Worm (Caenorhabditis elegans): ENCODE data around the gene max-1.

max-1 gene

DNA sequence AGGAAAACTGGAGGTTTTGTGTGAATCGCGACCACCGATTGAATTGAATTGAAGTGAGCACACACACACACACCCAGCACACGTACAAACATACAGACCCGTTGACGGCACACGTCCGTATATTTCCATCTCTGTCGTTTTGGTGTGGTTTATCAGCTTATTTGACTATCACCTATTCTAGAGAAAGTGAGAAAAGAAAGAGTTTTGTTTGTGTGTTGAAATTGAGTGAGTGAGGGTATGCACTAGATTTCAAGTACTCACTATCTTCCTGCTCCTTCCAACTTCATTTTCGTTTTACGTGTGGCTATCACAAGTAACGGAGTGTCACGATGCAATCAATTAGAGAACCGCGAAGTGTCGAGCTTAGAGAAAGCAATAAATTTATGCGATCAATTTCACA lies 43.8 kb upstream of the max-1 start (continued):
- TF ChIP-seq efl-1 (optimal IDR thresholded peaks at IDR 0.05) (no peak), efl-1 (GFP tag; optimal IDR thresholded peaks at IDR 0.05 in 1 of 2) (peak in 1 of 2 experiments; percentile 12), aly-2 (tag; optimal IDR thresholded peaks at IDR 0.05) (no peak), F16B12.6 (tag; optimal IDR thresholded peaks at IDR 0.05) (no peak), snu-23 (GFP tag; optimal IDR thresholded peaks at IDR 0.05) (no peak), tlp-1 (tag; optimal IDR thresholded peaks at IDR 0.05) (no peak), lin-14 (GFP tag; optimal IDR thresholded peaks at IDR 0.05) (peak; percentile 6), ceh-8 (GFP tag; optimal IDR thresholded peaks at IDR 0.05) (no peak), lin-13 (GFP tag; optimal IDR thresholded peaks at IDR 0.05) (no peak), mab-9 (GFP tag; IDR thresholded peaks at IDR 0.05) (no peak), nhr-77 (tag; optimal IDR thresholded peaks at IDR 0.05) (no peak), ets-5 (GFP tag; IDR thresholded peaks at IDR 0.05) (no peak), mef-2 (tag; optimal IDR thresholded peaks at IDR 0.05) (no peak), isw-1 (GFP tag; IDR thresholded peaks at IDR 0.05) (no peak), fkh-10 (GFP tag; optimal IDR thresholded peaks at IDR 0.05) (no peak), pag-3 (tag; optimal IDR thresholded peaks at IDR 0.05; ENCODE audit: borderline replicate concordance, insufficient read depth) (no peak), zag-1 (tag; optimal IDR thresholded peaks at IDR 0.05) (no peak), elt-2 (tag; optimal IDR thresholded peaks at IDR 0.05) (peak; percentile 60), lin-35 (GFP tag; optimal IDR thresholded peaks at IDR 0.05) (peak in 1 of 2 experiments; percentile 34), ceh-63 (GFP tag; optimal IDR thresholded peaks at IDR 0.05) (no peak), Y116A8C.19 (tag; optimal IDR thresholded peaks at IDR 0.05; ENCODE audit: borderline replicate concordance) (no peak), blmp-1 (tag; optimal IDR thresholded peaks at IDR 0.05) (no peak), aha-1 (tag; optimal IDR thresholded peaks at IDR 0.05) (no peak), irx-1 (tag; optimal IDR thresholded peaks at IDR 0.05) (no peak), ceh-90 (tag; optimal IDR thresholded peaks at IDR 0.05) (no peak)

DNA sequence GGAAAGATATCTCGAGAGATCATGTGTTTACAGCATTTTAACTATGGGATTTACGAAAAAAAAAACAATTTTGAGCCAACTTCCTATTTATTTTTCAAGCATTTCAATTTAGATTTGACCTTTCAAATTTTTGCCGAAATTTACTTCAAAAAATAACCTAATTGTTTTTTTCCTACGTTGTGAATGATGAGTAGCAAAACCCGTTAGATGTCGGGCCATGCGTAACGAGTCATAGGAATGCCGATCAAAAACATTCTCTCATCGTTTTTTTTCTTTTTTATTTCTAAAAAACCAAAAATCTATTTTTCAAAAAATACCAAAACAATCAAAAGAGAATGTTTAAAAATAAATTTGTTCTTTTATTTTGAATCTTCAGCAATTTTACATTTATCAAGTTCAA lies 42.9 kb upstream of the max-1 start:
- no peak for TF ChIP-seq tlp-1 (tag; optimal IDR thresholded peaks at IDR 0.05)
- TF ChIP-seq elt-2 (tag; optimal IDR thresholded peaks at IDR 0.05): peak; percentile 14
- TF ChIP-seq ceh-88 (GFP tag; IDR thresholded peaks at IDR 0.05): no peak
- no peak for TF ChIP-seq mab-9 (GFP tag; IDR thresholded peaks at IDR 0.05)
- peak; percentile 26 for TF ChIP-seq nhr-19 (GFP tag; conservative IDR thresholded peaks at IDR 0.05)
- no peak for TF ChIP-seq jun-1 (tag; optimal IDR thresholded peaks at IDR 0.05)
- TF ChIP-seq efl-1 (optimal IDR thresholded peaks at IDR 0.05): peak in 1 of 2 experiments; percentile 2
- TF ChIP-seq efl-1 (GFP tag; optimal IDR thresholded peaks at IDR 0.05 in 1 of 2): no peak
- no peak for TF ChIP-seq grh-1 (GFP tag; IDR thresholded peaks at IDR 0.05)
- TF ChIP-seq nhr-85 (tag): peak; percentile 73
- peak; percentile 43 for TF ChIP-seq nhr-90 (tag; optimal IDR thresholded peaks at IDR 0.05; ENCODE audit: poor library complexity)
- TF ChIP-seq rnt-1 (tag; optimal IDR thresholded peaks at IDR 0.05): no peak
- TF ChIP-seq elt-3 (tag; optimal IDR thresholded peaks at IDR 0.05): no peak
- peak; percentile 96 for TF ChIP-seq snpc-4 (tag; optimal IDR thresholded peaks at IDR 0.05)
- no peak for TF ChIP-seq xbp-1 (tag; optimal IDR thresholded peaks at IDR 0.05)
- TF ChIP-seq snu-23 (GFP tag; optimal IDR thresholded peaks at IDR 0.05): peak; percentile 25

DNA sequence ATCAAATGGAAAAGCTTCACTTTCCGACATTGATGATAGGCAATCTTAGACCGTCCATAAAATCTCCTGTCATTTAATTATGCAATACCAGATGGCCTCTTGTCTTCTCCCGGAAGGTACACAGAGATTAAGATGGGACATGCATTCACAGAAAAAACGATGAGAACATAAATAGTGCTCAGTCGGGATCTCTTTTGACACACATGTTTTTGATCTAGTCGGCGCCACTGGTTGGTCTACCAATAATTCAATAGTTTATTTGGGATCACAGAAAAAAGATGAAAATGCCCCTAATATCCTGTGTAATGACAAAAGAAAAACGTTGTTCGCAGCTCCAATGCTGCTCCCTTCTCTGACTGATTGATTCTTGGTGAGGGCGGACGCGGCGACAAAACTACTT lies 41.0 kb upstream of the max-1 start:
- TF ChIP-seq snu-23 (GFP tag; optimal IDR thresholded peaks at IDR 0.05): no peak
- TF ChIP-seq lin-14 (GFP tag; optimal IDR thresholded peaks at IDR 0.05): peak; percentile 38
- TF ChIP-seq ceh-8 (GFP tag; optimal IDR thresholded peaks at IDR 0.05): no peak
- TF ChIP-seq nhr-12 (tag; optimal IDR thresholded peaks at IDR 0.05): no peak
- no peak for TF ChIP-seq Y116A8C.19 (tag; optimal IDR thresholded peaks at IDR 0.05; ENCODE audit: borderline replicate concordance)
- peak; percentile 56 for TF ChIP-seq fkh-4 (tag; optimal IDR thresholded peaks at IDR 0.05; ENCODE audit: borderline replicate concordance)
- TF ChIP-seq nhr-77 (tag; optimal IDR thresholded peaks at IDR 0.05): no peak
- TF ChIP-seq jun-1 (tag; optimal IDR thresholded peaks at IDR 0.05): no peak
- peak; percentile 89 for TF ChIP-seq dsc-1 (tag; optimal IDR thresholded peaks at IDR 0.05)
- TF ChIP-seq efl-3 (GFP tag; optimal IDR thresholded peaks at IDR 0.05): no peak

Data from whole organism, L1 larva.